Worm (Caenorhabditis elegans) whole organism, young adult: ENCODE data around the gene R04B5.5.

Experiments used
- B0261.1 ChIP-seq: sonication (generic microtip); optimal IDR thresholded peaks from 2 replicates; lab custom pipeline; 2016; ENCODE audit warnings: mild to moderate bottlenecking, missing genetic modification characterization, moderate library complexity, missing compliant biosample characterization
- F10E7.11 ChIP-seq: sonication (generic microtip); optimal IDR thresholded peaks from 2 replicates; lab custom pipeline; 2017; ENCODE audit warnings: mild to moderate bottlenecking, missing genetic modification characterization, moderate library complexity, missing compliant biosample characterization
- F37B4.10 ChIP-seq: fragments of 200-800 bp; sonication (Bioruptor generic); IDR thresholded peaks from 2 replicates; pipeline ENCODE4 v1.3.6; 2022; ENCODE audit warnings: missing genetic modification characterization, missing compliant biosample characterization
- F49E8.2 ChIP-seq: sonication (generic microtip); optimal IDR thresholded peaks from 3 replicates; lab custom pipeline; 2017; ENCODE audit warnings: missing genetic modification characterization, mild to moderate bottlenecking, missing compliant biosample characterization, antibody characterized with exemption, moderate library complexity; ENCODE audit not compliant: insufficient read depth
- F57A8.1 ChIP-seq: fragments of 200-800 bp; sonication (Bioruptor generic); optimal IDR thresholded peaks from 2 replicates; lab custom pipeline; 2018; ENCODE audit warnings: mild to moderate bottlenecking, missing genetic modification characterization, moderate library complexity, missing compliant biosample characterization
- T26A5.8 ChIP-seq: sonication (generic microtip); optimal IDR thresholded peaks from 2 replicates; lab custom pipeline; 2016; ENCODE audit warnings: missing genetic modification characterization, missing compliant biosample characterization
- Y56A3A.18 ChIP-seq: fragments of 200-800 bp; sonication (Bioruptor generic); IDR thresholded peaks from 2 replicates; pipeline ENCODE4 v1.3.6; 2022; ENCODE audit warnings: missing genetic modification reagents, missing genetic modification characterization, missing compliant biosample characterization
- aptf-2 ChIP-seq: fragments of 200-800 bp; sonication (Bioruptor generic); conservative IDR thresholded peaks from 2 replicates; pipeline ENCODE4 v1.3.6; 2022; ENCODE audit warnings: missing genetic modification reagents, missing genetic modification characterization, missing compliant biosample characterization
- aptf-3 ChIP-seq: fragments of 200-800 bp; sonication (Bioruptor generic); IDR thresholded peaks from 2 replicates; pipeline ENCODE4 v1.3.6; 2022; ENCODE audit warnings: missing genetic modification characterization, missing compliant biosample characterization
- bed-2 ChIP-seq: fragments of 200-800 bp; sonication (Bioruptor generic); IDR thresholded peaks from 2 replicates; pipeline ENCODE4 v1.3.6; 2022; ENCODE audit warnings: missing genetic modification reagents, missing genetic modification characterization, missing compliant biosample characterization
- cebp-2 ChIP-seq: fragments of 200-800 bp; sonication (Bioruptor generic); IDR thresholded peaks from 2 replicates; pipeline ENCODE4 v1.3.6; 2022; ENCODE audit warnings: missing genetic modification characterization, missing compliant biosample characterization
- ceh-100 ChIP-seq: fragments of 200-800 bp; sonication (Bioruptor generic); IDR thresholded peaks from 2 replicates; pipeline ENCODE4 v1.3.6; 2022; ENCODE audit warnings: missing genetic modification reagents, missing genetic modification characterization, missing compliant biosample characterization
- ceh-79 ChIP-seq: sonication (generic microtip); optimal IDR thresholded peaks from 2 replicates; lab custom pipeline; 2017; ENCODE audit warnings: mild to moderate bottlenecking, missing genetic modification characterization, missing compliant biosample characterization
- ceh-91 ChIP-seq: fragments of 200-800 bp; sonication (Bioruptor generic); IDR thresholded peaks from 2 replicates; pipeline ENCODE4 v1.3.6; 2022; ENCODE audit warnings: missing genetic modification reagents, missing genetic modification characterization, missing compliant biosample characterization
- dpl-1 ChIP-seq: fragments of 150-350 bp; optimal IDR thresholded peaks from 2 replicates; lab custom pipeline; 2014; ENCODE audit warnings: missing biosample characterization, missing genetic modification reagents, missing genetic modification characterization
- ekl-4 ChIP-seq: fragments of 200-800 bp; sonication (Bioruptor generic); IDR thresholded peaks from 2 replicates; pipeline ENCODE4 v1.3.6; 2022; ENCODE audit warnings: missing genetic modification reagents, missing genetic modification characterization, missing compliant biosample characterization
- hsf-1 ChIP-seq: fragments of 200-800 bp; sonication (Bioruptor generic); IDR thresholded peaks from 2 replicates; pipeline ENCODE4 v1.3.6; 2022; ENCODE audit warnings: missing genetic modification reagents, missing genetic modification characterization, missing compliant biosample characterization
- let-526 ChIP-seq: fragments of 200-800 bp; sonication (Bioruptor generic); IDR thresholded peaks from 2 replicates; pipeline ENCODE4 v1.3.6; 2022; ENCODE audit warnings: missing genetic modification reagents, missing genetic modification characterization, missing compliant biosample characterization
- let-607 ChIP-seq, 2 experiments: fragments of 200-800 bp in 1 of 2; sonication (Bioruptor generic) in 1 of 2; sonication (generic microtip) in 1 of 2; optimal IDR thresholded peaks; 2 replicates each; lab custom pipeline; 2016 to 2018; ENCODE audit warnings: mild to moderate bottlenecking in 2 of 2, missing compliant biosample characterization in 2 of 2, missing genetic modification characterization in 2 of 2, moderate library complexity in 2 of 2, missing genotype in 1 of 2
- lin-40 ChIP-seq: sonication (generic microtip); optimal IDR thresholded peaks from 2 replicates; lab custom pipeline; 2016; ENCODE audit warnings: missing genetic modification characterization, mild to moderate bottlenecking, missing compliant biosample characterization, missing genotype, missing genetic modification reagents
- lin-54 ChIP-seq: fragments of 200-800 bp; sonication (Bioruptor generic); optimal IDR thresholded peaks from 2 replicates; lab custom pipeline; 2018; ENCODE audit warnings: mild to moderate bottlenecking, missing genetic modification characterization, missing compliant biosample characterization
- lir-1 ChIP-seq: fragments of 200-800 bp; sonication (Bioruptor generic); conservative IDR thresholded peaks from 2 replicates; pipeline ENCODE4 v1.3.6; 2022; ENCODE audit warnings: missing genetic modification reagents, missing genetic modification characterization, missing compliant biosample characterization
- lsl-1 ChIP-seq: fragments of 200-800 bp; sonication (Bioruptor generic); optimal IDR thresholded peaks from 2 replicates; lab custom pipeline; 2018; ENCODE audit warnings: mild to moderate bottlenecking, missing genetic modification characterization, moderate library complexity, missing compliant biosample characterization
- madf-8 ChIP-seq: fragments of 200-800 bp; sonication (Bioruptor generic); conservative IDR thresholded peaks from 2 replicates; pipeline ENCODE4 v1.3.6; 2022; ENCODE audit warnings: missing genetic modification reagents, missing genetic modification characterization, missing compliant biosample characterization
- nfya-1 ChIP-seq: sonication (generic microtip); optimal IDR thresholded peaks from 2 replicates; lab custom pipeline; 2017; ENCODE audit warnings: antibody characterized with exemption, missing compliant biosample characterization, missing genetic modification characterization, borderline replicate concordance; ENCODE audit not compliant: insufficient read depth
- nhr-80 ChIP-seq: sonication (generic microtip); optimal IDR thresholded peaks from 2 replicates; lab custom pipeline; 2016; ENCODE audit warnings: missing genetic modification characterization, missing compliant biosample characterization
- nhr-90 ChIP-seq: sonication (generic microtip); optimal IDR thresholded peaks from 2 replicates; lab custom pipeline; 2016; ENCODE audit warnings: missing genotype, mild to moderate bottlenecking, missing genetic modification characterization, missing compliant biosample characterization
- pha-4 ChIP-seq: fragments of 150-350 bp; sonication (generic microtip); optimal IDR thresholded peaks from 2 replicates; lab custom pipeline; 2014; ENCODE audit warnings: missing biosample characterization, missing genetic modification reagents, missing genetic modification characterization
- rcor-1 ChIP-seq: fragments of 200-800 bp; sonication (Bioruptor generic); IDR thresholded peaks from 2 replicates; pipeline ENCODE4 v1.3.6; 2022; ENCODE audit warnings: missing genetic modification reagents, missing genetic modification characterization, missing compliant biosample characterization
- rec-8 ChIP-seq, 2 experiments: sonication (generic microtip); optimal IDR thresholded peaks; 2 replicates each; lab custom pipeline; 2016; ENCODE audit warnings: mild to moderate bottlenecking in 2 of 2, missing genetic modification characterization in 2 of 2, missing genetic modification reagents in 2 of 2, missing genotype in 2 of 2, missing biosample characterization in 1 of 2, missing compliant biosample characterization in 1 of 2, moderate library complexity in 1 of 2
- snpc-4 ChIP-seq, 5 experiments: fragments of 150-350 bp in 1 of 5; sonication (generic microtip) in 4 of 5; optimal IDR thresholded peaks; 2 replicates each; lab custom pipeline; 2014 to 2018; ENCODE audit warnings: missing genetic modification characterization in 5 of 5, missing biosample characterization in 3 of 5, antibody characterized with exemption in 2 of 5, mild to moderate bottlenecking in 2 of 5, missing compliant biosample characterization in 2 of 5, missing genotype in 2 of 5, moderate library complexity in 2 of 5, missing genetic modification reagents in 1 of 5
- tbp1 ChIP-seq: fragments of 200-800 bp; sonication (Bioruptor generic); optimal IDR thresholded peaks from 2 replicates; lab custom pipeline; 2018; ENCODE audit warnings: mild to moderate bottlenecking, missing genetic modification characterization, missing compliant biosample characterization
- tlf-1 ChIP-seq: fragments of 200-800 bp; sonication (Bioruptor generic); optimal IDR thresholded peaks from 2 replicates; lab custom pipeline; 2018; ENCODE audit warnings: mild to moderate bottlenecking, missing genetic modification characterization, missing compliant biosample characterization
- unc-62 ChIP-seq: fragments of 150-350 bp; optimal IDR thresholded peaks from 2 replicates; lab custom pipeline; 2014; ENCODE audit warnings: missing biosample characterization, missing genetic modification reagents, missing genetic modification characterization
- xnd-1 ChIP-seq: sonication (generic microtip); optimal IDR thresholded peaks from 2 replicates; lab custom pipeline; 2016; ENCODE audit warnings: missing genotype, missing genetic modification reagents, missing genetic modification characterization, missing compliant biosample characterization
- zim-3 ChIP-seq: sonication (generic microtip); optimal IDR thresholded peaks from 2 replicates; lab custom pipeline; 2017; ENCODE audit warnings: mild to moderate bottlenecking, missing genetic modification characterization, moderate library complexity, missing compliant biosample characterization
- ztf-22 ChIP-seq: fragments of 200-800 bp; sonication (Bioruptor generic); optimal IDR thresholded peaks from 2 replicates; lab custom pipeline; 2018; ENCODE audit warnings: mild to moderate bottlenecking, missing genetic modification characterization, moderate library complexity, missing compliant biosample characterization
- ztf-26 ChIP-seq: sonication (generic microtip); optimal IDR thresholded peaks from 2 replicates; lab custom pipeline; 2017; ENCODE audit warnings: missing genetic modification characterization, missing compliant biosample characterization
- ztf-6 ChIP-seq: fragments of 200-800 bp; sonication (Bioruptor generic); IDR thresholded peaks from 2 replicates; pipeline ENCODE4 v1.3.6; 2022; ENCODE audit warnings: missing genetic modification reagents, missing genetic modification characterization, missing compliant biosample characterization

The R04B5.5 gene

DNA sequence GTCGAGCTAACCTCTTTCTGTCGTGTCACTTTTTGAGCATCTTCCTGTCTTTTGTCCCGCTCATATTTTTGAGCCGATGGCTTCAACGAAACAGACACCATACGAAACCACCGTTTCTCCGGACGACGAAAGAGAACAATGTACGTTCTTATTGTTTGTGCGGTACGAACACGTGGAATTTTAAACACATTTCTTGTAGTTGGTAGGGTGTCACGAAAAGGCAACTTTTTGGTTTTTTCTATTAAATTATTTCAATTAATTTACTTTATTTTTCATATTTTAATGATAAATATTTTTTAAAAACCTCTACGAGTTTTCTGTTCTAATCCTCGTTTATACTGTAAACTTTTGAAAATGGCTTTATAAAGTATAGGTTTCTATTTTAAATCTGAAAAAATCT, 3.9 kb downstream of the R04B5.5 start, which contains the start of gene R04B5.11:
TSS of gene R04B5.11 (minus strand) at position 101 of the 400 bp plus-strand sequence.
- no peak for TF ChIP-seq cebp-2 (GFP tag; lab: Robert Waterston, UW)
- TF ChIP-seq F57A8.1 (GFP tag; lab: Kevin White, UChicago), result no peak
- TF ChIP-seq ceh-91 (GFP tag; lab: Robert Waterston, UW), result no peak
- TF ChIP-seq tbp1 (GFP tag; lab: Kevin White, UChicago), result no peak
- TF ChIP-seq bed-2 (GFP tag; lab: Robert Waterston, UW), result no peak
- TF ChIP-seq ceh-79, result no peak
- TF ChIP-seq nhr-90, result no peak
- no peak for TF ChIP-seq let-526 (GFP tag; lab: Robert Waterston, UW)
- no peak for TF ChIP-seq let-607 (tag; optimal IDR thresholded peaks at IDR 0.05; lab: Kevin White, UChicago)
- TF ChIP-seq nhr-80, result no peak
- TF ChIP-seq lsl-1 (GFP tag; lab: Kevin White, UChicago), result no peak
- no peak for TF ChIP-seq ztf-22
- no peak for TF ChIP-seq aptf-3 (GFP tag; lab: Robert Waterston, UW)
- no peak for TF ChIP-seq aptf-2
- TF ChIP-seq F10E7.11 (tag; lab: Kevin White, UChicago), result no peak
- no peak for TF ChIP-seq pha-4 (tag; lab: Kevin White, UChicago)
- no peak for TF ChIP-seq snpc-4 (GFP tag; optimal IDR thresholded peaks at IDR 0.05; lab: Kevin White, UChicago)
- no peak for TF ChIP-seq snpc-4 (tag; optimal IDR thresholded peaks at IDR 0.05; lab: Kevin White, UChicago)
- no peak for TF ChIP-seq unc-62 (GFP tag; lab: Kevin White, UChicago)
- TF ChIP-seq lin-40 (tag; lab: Kevin White, UChicago), result no peak
- TF ChIP-seq F37B4.10, result no peak

DNA sequence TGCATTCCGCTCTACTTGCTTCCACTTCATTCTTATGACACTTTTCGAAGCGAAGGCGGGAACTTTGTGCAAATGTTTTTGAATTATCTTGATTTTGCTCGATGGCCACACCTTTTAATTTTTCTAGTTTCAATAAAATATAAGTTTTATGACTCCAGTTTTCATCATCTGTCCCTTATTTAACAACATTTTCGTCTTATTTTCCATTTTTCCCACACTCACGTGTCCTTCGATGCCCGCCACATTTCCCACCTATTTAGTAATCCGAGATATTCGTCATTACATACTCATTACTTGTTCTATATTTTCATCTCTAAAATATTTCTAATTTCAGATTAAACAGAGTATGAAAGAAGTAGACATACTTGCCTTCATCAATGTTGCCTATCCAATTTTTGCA, 7.1 kb downstream of the R04B5.5 start, which contains the start of gene srd-49:
TSS of gene srd-49 (plus strand) at position 301 of the 400 bp plus-strand sequence.
- TF ChIP-seq ceh-100, result no peak
- TF ChIP-seq dpl-1 (GFP tag; lab: Kevin White, UChicago), result no peak
- no peak for TF ChIP-seq nfya-1
- TF ChIP-seq F49E8.2 (tag; lab: Kevin White, UChicago), result no peak
- no peak for TF ChIP-seq B0261.1
- TF ChIP-seq rcor-1 (GFP tag; lab: Robert Waterston, UW), result no peak
- TF ChIP-seq ztf-26 (tag; lab: Kevin White, UChicago), result no peak
- TF ChIP-seq rec-8 (tag; optimal IDR thresholded peaks at IDR 0.05; lab: Kevin White, UChicago), result no peak
- no peak for TF ChIP-seq ekl-4 (GFP tag; lab: Robert Waterston, UW)
- no peak for TF ChIP-seq zim-3 (tag; lab: Kevin White, UChicago)
- no peak for TF ChIP-seq xnd-1 (tag; lab: Kevin White, UChicago)
- TF ChIP-seq hsf-1, result no peak
- TF ChIP-seq tlf-1, result no peak
- no peak for TF ChIP-seq T26A5.8 (tag; lab: Kevin White, UChicago)
- no peak for TF ChIP-seq pha-4 (tag; lab: Kevin White, UChicago)

DNA sequence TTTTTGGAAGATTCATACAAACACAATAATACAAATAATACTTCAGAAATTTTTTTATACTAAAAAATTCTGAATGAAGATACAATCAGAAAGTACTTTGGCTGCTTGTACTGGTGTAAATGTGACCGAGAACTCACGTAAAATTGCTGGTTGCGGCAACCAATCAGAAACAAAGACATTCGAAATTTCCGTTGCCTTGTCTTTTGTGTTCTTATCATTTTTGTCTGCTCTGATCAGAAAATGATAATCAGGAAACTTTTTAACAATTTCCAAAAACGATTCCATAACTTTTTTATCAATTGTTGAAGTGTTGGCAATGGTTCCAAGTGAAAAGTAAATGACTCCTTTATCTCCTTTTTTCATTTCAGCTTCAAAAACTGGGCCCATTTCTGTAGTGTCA, 9.7 kb downstream of the R04B5.5 start:
- TF ChIP-seq F57A8.1 (GFP tag; lab: Kevin White, UChicago) (no peak), nhr-80 (peak; percentile 62)
- TF ChIP-seq, all 124 proteins: peak for 1

DNA sequence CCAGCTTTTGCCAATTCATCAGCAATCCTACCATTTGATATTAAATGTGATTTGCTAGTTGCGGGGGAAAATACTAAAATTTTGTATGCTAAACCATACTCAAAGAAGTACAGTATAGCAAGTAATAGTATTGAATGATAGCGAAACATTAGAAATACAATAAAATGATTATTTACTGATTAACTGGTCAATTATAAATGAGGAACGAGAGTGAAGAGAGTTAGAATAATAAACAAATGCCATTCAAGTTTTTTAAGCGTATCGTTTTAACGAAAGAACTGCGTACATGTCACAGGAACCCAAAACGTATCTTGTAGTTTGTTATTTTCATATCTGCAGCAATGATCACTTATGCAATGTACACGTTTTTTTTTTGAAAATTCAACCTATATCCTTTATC, 11.1 kb downstream of the R04B5.5 start, which contains the start of gene ugt-47:
TSS of gene ugt-47 (minus strand) at position 169 of the 400 bp plus-strand sequence.
- TF ChIP-seq lin-54, result no peak
- no peak for TF ChIP-seq lir-1 (GFP tag; lab: Robert Waterston, UW)
- no peak for TF ChIP-seq Y56A3A.18 (GFP tag; lab: Robert Waterston, UW)
- TF ChIP-seq unc-62 (GFP tag; lab: Kevin White, UChicago), result peak; percentile 14
- TF ChIP-seq nhr-80, result peak; percentile 52
- TF ChIP-seq ztf-6, result no peak
- no peak for TF ChIP-seq madf-8 (GFP tag; lab: Robert Waterston, UW)
- TF ChIP-seq, all 124 proteins: peak for 2
